Worm (Caenorhabditis elegans) whole organism, mixed stage, embryonic: ENCODE measurements around the gene F02E11.2.

Experiments
- M03D4.4 ChIP-seq: sonication (generic microtip); optimal IDR thresholded peaks from 2 replicates; lab custom pipeline; 2017; ENCODE audit warnings: mild to moderate bottlenecking, missing genetic modification characterization, missing compliant biosample characterization
- elt-1 ChIP-seq: sonication (generic microtip); optimal IDR thresholded peaks from 2 replicates; lab custom pipeline; 2017; ENCODE audit warnings: missing genetic modification characterization, mild to moderate bottlenecking, missing compliant biosample characterization, antibody characterized with exemption, moderate library complexity, borderline replicate concordance; ENCODE audit not compliant: insufficient read depth
- lin-13 ChIP-seq: fragments of 150-350 bp; optimal IDR thresholded peaks from 2 replicates; lab custom pipeline; 2014; ENCODE audit warnings: missing biosample characterization, missing genetic modification characterization
- mab-5 ChIP-seq: fragments of 150-350 bp; optimal IDR thresholded peaks from 2 replicates; lab custom pipeline; 2014; ENCODE audit warnings: missing biosample characterization, missing genetic modification characterization
- mep-1 ChIP-seq: fragments of 150-350 bp; optimal IDR thresholded peaks from 2 replicates; lab custom pipeline; 2017; ENCODE audit warnings: missing biosample characterization, missing genetic modification reagents, missing genetic modification characterization, inconsistent platforms
- nhr-12 ChIP-seq: fragments of 150-350 bp; optimal IDR thresholded peaks from 2 replicates; lab custom pipeline; 2014; ENCODE audit warnings: missing biosample characterization, missing genetic modification characterization
- nhr-237 ChIP-seq: fragments of 150-350 bp; optimal IDR thresholded peaks from 2 replicates; lab custom pipeline; 2014; ENCODE audit warnings: missing biosample characterization, missing genetic modification characterization
- nhr-76 ChIP-seq: sonication (generic microtip); optimal IDR thresholded peaks from 2 replicates; lab custom pipeline; 2017; ENCODE audit warnings: missing biosample characterization, missing genetic modification characterization
- pha-4 ChIP-seq: fragments of 150-350 bp; optimal IDR thresholded peaks from 2 replicates; lab custom pipeline; 2018; ENCODE audit warnings: missing biosample characterization, missing genetic modification reagents, missing genetic modification characterization
- snpc-4 ChIP-seq: fragments of 150-350 bp; optimal IDR thresholded peaks from 2 replicates; lab custom pipeline; 2014; ENCODE audit warnings: missing biosample characterization, missing genetic modification characterization
- sptf-1 ChIP-seq: sonication (generic microtip); optimal IDR thresholded peaks from 2 replicates; lab custom pipeline; 2017; ENCODE audit warnings: mild to moderate bottlenecking, missing genetic modification characterization, moderate library complexity, missing compliant biosample characterization
- unc-62 ChIP-seq: fragments of 150-350 bp; optimal IDR thresholded peaks from 2 replicates; lab custom pipeline; 2014; ENCODE audit warnings: missing biosample characterization, missing genetic modification reagents, missing genetic modification characterization
- ztf-11 ChIP-seq: fragments of 150-350 bp; optimal IDR thresholded peaks from 2 replicates; lab custom pipeline; 2014; ENCODE audit warnings: missing biosample characterization, missing genetic modification characterization

ce11 chrII:3221730-3222129 lies 40.9 kb upstream of the F02E11.2 start, which contains the start of gene ZC239.14:
- no peak for TF ChIP-seq nhr-76 (tag; lab: Kevin White, UChicago)
- no peak for TF ChIP-seq mep-1 (tag; lab: Kevin White, UChicago)
- TF ChIP-seq mab-5 (tag; lab: Kevin White, UChicago), result no peak
- TF ChIP-seq snpc-4 (tag; lab: Kevin White, UChicago), result no peak
- TF ChIP-seq ztf-11, result no peak
- TF ChIP-seq lin-13, result no peak
- TF ChIP-seq unc-62, result no peak
- no peak for TF ChIP-seq sptf-1 (tag; lab: Kevin White, UChicago)
- TF ChIP-seq M03D4.4 (tag; lab: Kevin White, UChicago), result no peak
- no peak for TF ChIP-seq nhr-12
- TF ChIP-seq pha-4 (tag; lab: Kevin White, UChicago), result no peak
- TF ChIP-seq elt-1, result no peak
- TF ChIP-seq nhr-237 (tag; lab: Kevin White, UChicago), result no peak
